Fruit fly (Drosophila melanogaster): ENCODE results near the gene Dysb.
A peak's percentile ranks its signal among the peaks of the same experiment; 100 is the strongest.

The Dysb gene

dm6 chr3L:18869035-18869826 lies 1.7 kb downstream of the Dysb start, which contains the start of gene Grx1 (continued):
- TF ChIP-seq CG17385 (GFP tag; optimal IDR thresholded peaks at IDR 0.05) (peak; percentile 51), CG15696 (tag; optimal IDR thresholded peaks at IDR 0.05) (peak; percentile 29), lmd (GFP tag; IDR thresholded peaks at IDR 0.05) (0 out of 2 replicates have a peak, but pooled peaks have one; percentile 22), Xrp1 (GFP tag; IDR thresholded peaks at IDR 0.05) (peak; percentile 57), slp2 (GFP tag; optimal IDR thresholded peaks at IDR 0.05) (no peak), CG3726 (GFP tag; IDR thresholded peaks at IDR 0.05) (no peak), CG2116 (GFP tag; optimal IDR thresholded peaks at IDR 0.05) (peak; percentile 66), Kr (GFP tag; optimal IDR thresholded peaks at IDR 0.05) (no peak), CG11093 (GFP tag; IDR thresholded peaks at IDR 0.05) (no peak), CG33213 (GFP tag; optimal IDR thresholded peaks at IDR 0.05) (no peak), bigmax (GFP tag; optimal IDR thresholded peaks at IDR 0.05) (no peak), Jarid2 (GFP tag; optimal IDR thresholded peaks at IDR 0.05) (no peak), zfh2 (GFP tag; optimal IDR thresholded peaks at IDR 0.05) (peak; percentile 23), H2.0 (GFP tag; IDR thresholded peaks at IDR 0.05) (0 out of 2 replicates have a peak, but pooled peaks have one; percentile 20), ems (GFP tag; optimal IDR thresholded peaks at IDR 0.05) (peak; percentile 36), kah (GFP tag; optimal IDR thresholded peaks at IDR 0.05) (peak; percentile 5), CG13287 (GFP tag; IDR thresholded peaks at IDR 0.05; ENCODE audit: partially characterized antibody) (peak; percentile 54), zen2 (GFP tag; IDR thresholded peaks at IDR 0.05; ENCODE audit: partially characterized antibody) (no peak), unc-4 (GFP tag; IDR thresholded peaks at IDR 0.05; ENCODE audit: partially characterized antibody) (no peak), CG14050 (GFP tag; IDR thresholded peaks at IDR 0.05) (peak; percentile 24; the same call in 1 of the 3 replicates), CG9817 (tag; optimal IDR thresholded peaks at IDR 0.05) (peak; percentile 48), ato (GFP tag; IDR thresholded peaks at IDR 0.05; ENCODE audit: partially characterized antibody) (no peak), Chrac-16 (GFP tag; optimal IDR thresholded peaks at IDR 0.05) (peak; percentile 44), pan (optimal IDR thresholded peaks at IDR 0.05) (no peak), pan (GFP tag; optimal IDR thresholded peaks at IDR 0.05 in 1 of 2, IDR thresholded peaks at IDR 0.05 in 1 of 2) (no peak), Lpt (GFP tag; optimal IDR thresholded peaks at IDR 0.05) (no peak), CG3995 (GFP tag; optimal IDR thresholded peaks at IDR 0.05) (peak; percentile 33), Antp (GFP tag; optimal IDR thresholded peaks at IDR 0.05) (no peak), Nf-YB (GFP tag; optimal IDR thresholded peaks at IDR 0.05) (peak; percentile 37), Aef1 (GFP tag; IDR thresholded peaks at IDR 0.05) (no peak), CG1233 (GFP tag; optimal IDR thresholded peaks at IDR 0.05) (peak; percentile 38), sug (tag; optimal IDR thresholded peaks at IDR 0.05) (peak; percentile 55), Atf6 (GFP tag; IDR thresholded peaks at IDR 0.05) (no peak), CG11695 (GFP tag; IDR thresholded peaks at IDR 0.05) (no peak; the same call in 2 of the 3 replicates), Bgb (GFP tag; IDR thresholded peaks at IDR 0.05; ENCODE audit: partially characterized antibody) (no peak), Poxn (GFP tag; IDR thresholded peaks at IDR 0.05) (no peak), eve (GFP tag; optimal IDR thresholded peaks at IDR 0.05) (no peak), jumu (GFP tag; optimal IDR thresholded peaks at IDR 0.05) (no peak), CG4424 (GFP tag; optimal IDR thresholded peaks at IDR 0.05) (peak; percentile 69), BtbVII (GFP tag; optimal IDR thresholded peaks at IDR 0.05) (peak; percentile 67), YL-1 (GFP tag; optimal IDR thresholded peaks at IDR 0.05) (peak; percentile 28), grau (tag; optimal IDR thresholded peaks at IDR 0.05) (peak; percentile 59), Dek (tag; optimal IDR thresholded peaks at IDR 0.05) (no peak), oc (tag; optimal IDR thresholded peaks at IDR 0.05) (peak; percentile 0), Hey (tag; optimal IDR thresholded peaks at IDR 0.05) (no peak), ewg (GFP tag; optimal IDR thresholded peaks at IDR 0.05) (no peak), ftz-f1 (GFP tag; optimal IDR thresholded peaks at IDR 0.05) (peak; percentile 60), danr (GFP tag; IDR thresholded peaks at IDR 0.05) (no peak), NC2β (GFP tag; optimal IDR thresholded peaks at IDR 0.05) (peak; percentile 53), Dip3 (GFP tag; optimal IDR thresholded peaks at IDR 0.05) (peak; percentile 4)
